Fruit fly (Drosophila melanogaster) whole organism, larva: ENCODE results near the gene CG45100.

Source experiments
- noc ChIP-seq: fragments of 200-800 bp; sonication (Bioruptor generic); optimal IDR thresholded peaks from 3 replicates; lab custom pipeline; 2019; ENCODE audit warnings: missing biosample characterization, mild to moderate bottlenecking, missing genetic modification characterization, moderate library complexity

The CG45100 gene

DNA sequence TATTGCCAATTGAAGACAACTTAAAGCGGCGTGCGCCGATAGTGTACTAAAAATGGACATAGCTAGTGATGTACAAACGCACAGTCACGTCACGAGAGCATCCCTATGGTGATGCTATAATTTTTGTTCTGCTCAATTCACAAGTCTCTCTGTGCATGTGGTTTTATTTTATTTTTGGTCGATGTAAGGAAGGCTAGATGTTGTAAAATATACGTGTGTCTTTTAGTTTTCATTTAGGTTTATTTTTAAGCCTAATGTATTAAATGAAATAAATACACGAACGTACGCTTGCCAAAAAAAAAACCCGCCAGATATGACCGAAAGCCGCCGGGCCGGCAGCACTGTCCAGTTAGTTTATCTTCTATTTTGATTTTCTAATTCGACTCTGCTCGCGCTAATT is at the start of gene CG45100, which contains the start of the genes HDAC3 and Hcs:
CG45100 (minus strand) TSS at position 50 of the 400 bp plus-strand sequence.
HDAC3 (minus strand) TSS at position 50 of the 400 bp plus-strand sequence.
Hcs (plus strand) TSS at position 349 of the 400 bp plus-strand sequence.
- TF ChIP-seq noc (tag; lab: Kevin White, UChicago), result no peak

DNA sequence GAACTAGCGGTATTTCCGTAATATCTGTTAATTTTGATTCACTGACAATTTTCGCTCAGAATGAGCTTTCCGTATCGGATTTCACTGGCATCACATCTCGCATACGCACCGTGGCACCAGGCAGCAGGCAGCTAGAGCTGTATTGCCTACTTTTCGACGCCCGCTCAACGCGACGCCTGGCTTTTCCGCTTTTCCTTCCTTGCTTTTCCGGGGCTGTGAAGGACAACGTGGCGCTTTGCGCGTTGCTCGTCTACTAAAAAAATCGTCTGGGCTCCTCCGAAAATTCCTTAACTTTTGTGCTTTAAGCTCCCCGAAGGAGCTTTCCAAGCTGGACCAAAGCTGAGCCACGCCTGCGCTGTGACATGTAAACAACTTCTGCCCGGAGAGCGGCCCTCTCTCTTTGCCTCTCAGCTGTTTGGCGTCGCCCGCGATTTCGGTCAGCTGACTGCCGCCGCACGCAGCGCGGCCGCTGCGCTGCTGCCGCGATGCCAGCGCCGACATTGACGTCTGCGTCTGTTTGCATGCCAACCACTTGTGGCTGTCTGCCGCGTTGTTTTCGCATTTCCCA is 48.8 kb upstream of the CG45100 start, which contains the start of the genes CG43845 and Nmdar1:
CG43845 (minus strand) TSS at position 51 of the 568 bp plus-strand sequence.
Nmdar1 (minus strand) TSS at position 259 of the 568 bp plus-strand sequence.
- no peak for TF ChIP-seq noc (tag; lab: Kevin White, UChicago)

dm6 chr3R:5520566-5520965 is 46.2 kb upstream of the CG45100 start:
- no peak for TF ChIP-seq noc (tag; lab: Kevin White, UChicago)

dm6 chr3R:5519789-5520188 is 45.4 kb upstream of the CG45100 start:
- no peak for TF ChIP-seq noc (tag; lab: Kevin White, UChicago)

dm6 chr3R:5518627-5519026 is 44.2 kb upstream of the CG45100 start:
- no peak for TF ChIP-seq noc (tag; lab: Kevin White, UChicago)

DNA sequence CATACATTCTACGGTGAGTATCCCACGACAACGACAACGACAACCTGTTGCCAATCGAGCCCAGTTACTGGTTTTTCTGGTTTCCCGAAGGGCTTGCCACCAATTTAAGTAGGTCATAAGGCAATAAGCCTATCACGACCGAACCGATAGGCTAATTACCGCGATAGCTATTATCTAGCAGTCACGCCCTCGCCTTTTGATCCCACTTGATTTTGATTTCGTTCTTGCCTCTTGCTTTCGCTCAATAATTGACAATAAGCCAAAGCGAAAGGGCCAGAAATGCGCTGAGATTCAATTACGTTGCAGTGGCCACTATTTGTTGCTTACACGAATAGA is 43.4 kb upstream of the CG45100 start:
- TF ChIP-seq noc (tag; lab: Kevin White, UChicago), result no peak

DNA sequence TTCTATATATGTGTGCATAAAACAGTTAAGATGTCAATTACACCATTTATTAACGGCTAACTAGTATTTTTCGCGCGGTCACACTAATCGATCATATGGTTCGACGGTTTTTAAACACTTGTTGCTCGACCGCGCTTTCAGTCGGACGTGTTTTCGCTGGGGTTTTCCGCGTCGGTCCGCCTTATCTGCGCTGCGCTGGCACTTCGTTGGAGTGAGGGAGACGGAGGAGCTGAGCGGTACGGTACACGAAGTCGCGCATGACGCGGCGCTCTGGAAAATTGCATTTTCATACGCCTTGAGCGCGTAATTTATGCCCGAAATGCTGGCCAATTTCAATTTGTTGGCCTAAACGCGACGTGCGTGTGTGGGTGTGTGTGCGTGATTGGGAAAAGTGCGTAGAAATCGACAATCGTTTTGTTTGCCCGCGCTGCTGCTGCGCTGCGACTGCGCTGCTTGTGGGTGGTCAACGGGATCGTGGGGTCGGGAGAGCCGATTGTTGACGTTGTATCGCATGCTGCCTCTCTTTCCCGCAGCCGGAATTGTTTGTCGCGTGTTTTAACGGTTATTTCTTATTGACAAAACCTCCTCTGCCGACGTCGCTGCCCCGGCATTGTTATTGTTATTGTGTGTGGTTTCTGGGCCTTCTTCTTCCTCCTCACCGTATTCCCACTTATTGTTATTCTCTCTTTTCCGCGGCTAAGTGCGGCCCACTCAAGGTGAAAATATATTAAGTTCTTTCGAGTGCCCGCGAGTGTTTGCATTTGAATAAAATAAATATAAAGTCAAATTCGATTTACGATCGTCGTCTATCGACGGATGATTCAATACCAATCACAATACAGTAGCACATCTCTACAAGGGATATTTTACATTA is 42.8 kb upstream of the CG45100 start, which contains the start of gene Itpr:
Itpr (plus strand) TSS at position 116 of the 874 bp plus-strand sequence.
- TF ChIP-seq noc (tag; lab: Kevin White, UChicago), result peak; percentile 61

DNA sequence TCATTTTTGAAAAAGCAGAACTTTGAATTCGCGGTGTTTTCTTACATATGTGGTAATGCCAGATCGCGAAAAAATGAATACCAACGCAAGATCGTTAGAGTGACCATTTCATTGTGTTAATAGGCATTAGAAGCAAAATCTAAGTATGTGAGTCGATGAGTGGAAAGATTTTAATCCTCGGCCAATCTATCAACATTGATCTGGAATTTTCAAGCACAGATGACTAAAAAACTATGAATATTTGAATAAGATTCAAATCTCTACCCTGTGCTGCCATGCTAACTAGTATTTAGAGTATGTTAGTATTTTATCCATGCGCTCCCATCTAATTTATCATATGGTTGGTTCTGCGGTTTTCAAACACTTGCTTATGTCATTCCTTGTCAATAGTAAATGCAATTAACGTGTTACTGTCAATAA is 42.2 kb upstream of the CG45100 start:
- no peak for TF ChIP-seq noc (tag; lab: Kevin White, UChicago)

DNA sequence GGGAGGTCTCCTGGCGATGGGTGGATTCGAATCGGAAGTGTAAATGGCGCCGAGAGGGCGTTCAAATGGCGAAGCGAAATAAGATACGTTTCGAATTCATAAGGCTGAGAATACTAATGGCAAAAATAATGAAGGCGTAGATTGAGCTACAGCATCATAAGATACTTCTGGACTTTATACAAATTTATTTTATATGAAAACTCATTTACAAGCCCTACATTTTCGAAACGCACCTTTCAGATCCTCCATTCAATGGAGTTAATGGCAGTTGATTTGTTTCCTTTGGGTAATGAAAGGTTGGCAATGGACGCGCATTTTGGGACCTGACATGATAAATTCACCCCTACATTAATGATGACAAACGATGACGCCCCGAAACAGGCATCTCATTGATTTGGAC is 40.4 kb upstream of the CG45100 start:
- TF ChIP-seq noc (tag; lab: Kevin White, UChicago), result no peak

DNA sequence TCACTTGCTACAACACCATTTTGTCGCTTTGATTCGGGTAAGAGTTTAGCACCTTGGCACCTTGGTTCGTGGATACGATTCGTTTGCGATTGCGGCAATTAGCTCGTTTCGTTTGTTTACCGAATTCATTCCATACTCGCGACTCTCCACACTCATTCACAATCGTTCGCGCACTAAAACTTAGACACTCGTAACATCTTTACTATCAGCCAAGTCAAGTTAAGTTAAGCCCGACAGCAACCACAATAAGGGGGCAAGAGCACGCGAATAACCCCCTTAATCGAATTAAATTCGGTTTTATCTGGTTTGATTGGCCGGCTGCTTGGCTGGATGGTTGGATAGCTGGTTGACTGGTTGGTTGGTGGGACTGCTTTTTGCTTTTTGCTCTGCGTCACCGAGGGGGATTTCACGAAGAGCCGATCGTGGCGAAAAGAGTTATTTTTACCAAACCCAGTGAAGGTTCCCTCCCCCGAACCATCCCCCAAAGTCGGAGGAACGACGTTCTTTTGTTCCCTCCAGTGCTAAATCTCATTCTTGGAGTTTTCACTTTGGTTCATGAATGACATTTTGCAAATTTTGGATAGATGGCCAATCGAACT is 29.5 kb upstream of the CG45100 start:
- no peak for TF ChIP-seq noc (tag; lab: Kevin White, UChicago)

dm6 chr3R:5502646-5503045 is 28.2 kb upstream of the CG45100 start, which contains the start of gene NKCC:
Gene NKCC (minus strand): TSS chr3R:5502702.
- no peak for TF ChIP-seq noc (tag; lab: Kevin White, UChicago)

- TF ChIP-seq noc (tag; lab: Kevin White, UChicago), result no peak
These were observed 23.2 kb upstream of the CG45100 start for dm6 chr3R:5497600-5497999.

- TF ChIP-seq noc (tag; lab: Kevin White, UChicago), result peak; percentile 42
These were observed 10.9 kb upstream of the CG45100 start, which contains the start of gene CG31550 for dm6 chr3R:5485295-5485718. Gene CG31550 (plus strand): TSS chr3R:5485543.

DNA sequence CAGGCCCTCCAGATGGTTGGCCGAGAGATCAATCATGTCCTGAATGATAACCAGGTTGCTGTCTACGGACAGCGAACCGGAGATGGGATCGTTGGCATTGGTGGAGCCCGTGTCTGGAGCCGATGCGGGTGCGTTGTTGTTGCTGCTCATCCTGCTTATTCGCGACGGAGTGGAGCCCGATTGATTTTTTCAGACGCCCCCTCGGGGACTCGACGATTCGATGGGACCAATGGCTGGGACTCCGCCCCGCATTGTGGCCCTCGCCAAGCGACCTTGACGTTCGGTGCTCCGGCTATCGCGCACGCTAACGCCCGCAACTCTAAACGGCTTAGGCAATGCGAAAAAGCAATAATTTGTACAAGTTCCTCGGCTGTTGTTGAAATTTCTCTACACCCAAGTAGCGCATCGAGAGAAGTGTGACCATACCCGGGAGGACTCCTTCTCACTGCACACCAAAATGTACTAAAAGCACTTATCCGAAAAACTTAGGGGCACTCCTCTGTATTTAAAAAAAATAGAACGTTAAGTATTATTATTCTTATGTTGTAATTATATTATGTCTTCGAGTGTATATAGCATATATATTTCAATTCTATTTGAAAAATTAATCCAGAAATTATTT is 9.2 kb upstream of the CG45100 start, which contains the start of gene ksr:
ksr (minus strand) TSS at position 419 of the 622 bp plus-strand sequence.
- TF ChIP-seq noc (tag; lab: Kevin White, UChicago), result no peak

- TF ChIP-seq noc (tag; lab: Kevin White, UChicago), result no peak
These were observed 8.4 kb upstream of the CG45100 start for dm6 chr3R:5482790-5483189.
